Worm (Caenorhabditis elegans) whole organism, L1 larva: ENCODE measurements around the gene F58F9.8.

Experiments
- alr-1 ChIP-seq: fragments of 200-800 bp; sonication (Bioruptor generic); optimal IDR thresholded peaks from 2 replicates; lab custom pipeline; 2018; ENCODE audit warnings: borderline replicate concordance, mild to moderate bottlenecking, missing genetic modification characterization, missing compliant biosample characterization
- hpl-2 ChIP-seq: fragments of 150-350 bp; optimal IDR thresholded peaks from 2 replicates; lab custom pipeline; 2014; ENCODE audit warnings: missing biosample characterization, missing genetic modification reagents, missing genetic modification characterization
- isw-1 ChIP-seq: fragments of 200-800 bp; sonication (Bioruptor generic); IDR thresholded peaks from 2 replicates; pipeline ENCODE4 v1.3.6; 2022; ENCODE audit warnings: missing genetic modification characterization, missing compliant biosample characterization
- lin-39 ChIP-seq: fragments of 150-350 bp; optimal IDR thresholded peaks from 2 replicates; lab custom pipeline; 2014; ENCODE audit warnings: missing biosample characterization, missing genetic modification reagents, missing genetic modification characterization
- nhr-11 ChIP-seq: fragments of 150-350 bp; optimal IDR thresholded peaks from 2 replicates; lab custom pipeline; 2014; ENCODE audit warnings: missing biosample characterization, missing genetic modification characterization
- nhr-47 ChIP-seq: sonication (generic microtip); optimal IDR thresholded peaks from 2 replicates; lab custom pipeline; 2016; ENCODE audit warnings: mild to moderate bottlenecking, missing genetic modification characterization, moderate library complexity, missing compliant biosample characterization
- nhr-76 ChIP-seq: sonication (generic microtip); optimal IDR thresholded peaks from 2 replicates; lab custom pipeline; 2017; ENCODE audit warnings: missing biosample characterization, missing genetic modification characterization
- nhr-77 ChIP-seq: fragments of 150-350 bp; optimal IDR thresholded peaks from 2 replicates; lab custom pipeline; 2014; ENCODE audit warnings: missing biosample characterization, missing genetic modification characterization
- pax-3 ChIP-seq: fragments of 200-800 bp; sonication (Bioruptor generic); optimal IDR thresholded peaks from 2 replicates; lab custom pipeline; 2018; ENCODE audit warnings: mild to moderate bottlenecking, missing genetic modification characterization, moderate library complexity, missing compliant biosample characterization
- tbx-2 ChIP-seq: sonication (generic microtip); optimal IDR thresholded peaks from 2 replicates; lab custom pipeline; 2016; ENCODE audit warnings: missing genetic modification characterization, missing compliant biosample characterization

- TF ChIP-seq nhr-77 (no peak), tbx-2 (tag; lab: Kevin White, UChicago) (no peak), isw-1 (GFP tag; lab: Robert Waterston, UW) (no peak), nhr-76 (tag; lab: Kevin White, UChicago) (no peak), nhr-47 (tag; lab: Kevin White, UChicago) (no peak), alr-1 (no peak), lin-39 (tag; lab: Kevin White, UChicago) (no peak), hpl-2 (GFP tag; lab: Kevin White, UChicago) (no peak), pax-3 (tag; lab: Kevin White, UChicago) (no peak), nhr-11 (tag; lab: Kevin White, UChicago) (no peak)
These were observed 2.0 kb downstream of the F58F9.8 start, which contains the start of gene F58F9.9 for ce11 chrIV:6239993-6240392.
